Fruit fly (Drosophila melanogaster): ENCODE measurements around the gene CG9536.

The CG9536 gene

DNA sequence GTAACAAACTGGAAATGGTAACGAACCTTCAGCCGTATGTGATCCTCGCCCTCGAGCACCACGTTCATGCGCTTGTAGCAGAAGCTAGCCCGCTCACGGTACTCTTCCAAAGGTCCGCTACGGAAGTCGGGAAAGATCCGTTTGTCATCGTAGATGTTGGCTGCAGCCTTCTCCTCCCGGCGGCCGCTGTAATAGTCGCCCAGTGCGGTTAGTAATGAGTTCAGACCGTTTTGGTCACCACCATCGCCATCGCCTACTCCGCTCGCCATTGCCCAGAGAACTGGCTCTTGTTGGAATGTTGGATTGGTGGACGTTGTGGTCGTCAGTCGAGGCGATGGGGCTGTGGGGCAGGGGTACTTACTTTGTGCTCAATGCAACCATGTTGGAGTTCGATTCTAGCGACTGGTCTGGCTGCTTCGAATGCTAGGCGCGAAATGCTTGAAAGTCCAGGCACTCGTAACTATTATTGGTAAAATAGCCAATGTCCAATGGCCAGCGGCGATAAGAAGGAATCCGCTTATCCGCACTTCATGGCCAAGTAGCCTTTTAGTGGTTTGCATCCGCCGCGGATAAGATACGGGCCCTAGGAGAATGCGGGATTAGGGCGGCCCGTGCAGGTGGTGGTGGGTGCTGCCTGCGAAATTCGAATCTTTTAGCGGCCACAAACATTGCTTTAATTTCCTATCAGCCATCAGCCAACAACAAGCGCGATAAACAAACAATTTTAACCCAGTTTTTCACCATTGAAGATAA lies 29.0 kb downstream of the CG9536 start (continued):
- TF ChIP-seq Fer1 (GFP tag; optimal IDR thresholded peaks at IDR 0.05) (no peak), CkIIα-i1 (GFP tag; IDR thresholded peaks at IDR 0.05) (no peak), ftz-f1 (GFP tag; optimal IDR thresholded peaks at IDR 0.05) (peak; percentile 40), CTCF (GFP tag; optimal IDR thresholded peaks at IDR 0.05) (no peak), zfh1 (GFP tag; IDR thresholded peaks at IDR 0.05) (no peak), CG12744 (GFP tag; optimal IDR thresholded peaks at IDR 0.05) (no peak), sd (tag; optimal IDR thresholded peaks at IDR 0.05) (peak; percentile 68)

DNA sequence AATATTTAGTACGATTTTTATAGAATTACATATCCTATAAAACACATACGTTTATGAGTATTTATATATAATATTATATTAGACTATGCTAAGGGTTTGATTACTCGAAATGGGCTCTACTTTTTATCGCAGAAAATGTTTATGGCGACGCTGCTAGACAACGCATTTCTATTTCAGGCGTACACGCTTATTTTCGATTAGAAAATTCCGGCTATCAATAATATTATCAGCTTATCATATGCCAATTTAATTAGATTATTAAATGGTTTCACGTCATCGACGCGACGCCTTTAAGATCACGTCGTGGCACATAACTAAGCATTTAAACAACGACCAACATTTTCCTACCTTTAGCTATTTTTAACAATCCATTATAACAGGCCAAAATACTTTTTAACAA lies 50.4 kb downstream of the CG9536 start:
- TF ChIP-seq CG12155 (GFP tag; optimal IDR thresholded peaks at IDR 0.05), result no peak
- no peak for TF ChIP-seq klu (GFP tag; IDR thresholded peaks at IDR 0.05)
- TF ChIP-seq dati (GFP tag; IDR thresholded peaks at IDR 0.05), result no peak
- no peak for TF ChIP-seq Sry-δ (GFP tag; optimal IDR thresholded peaks at IDR 0.05)
- no peak for TF ChIP-seq CG10543 (GFP tag; optimal IDR thresholded peaks at IDR 0.05)
- TF ChIP-seq sd (tag; optimal IDR thresholded peaks at IDR 0.05), result peak; percentile 37
- peak; percentile 40 for TF ChIP-seq mirr (GFP tag; optimal IDR thresholded peaks at IDR 0.05)
- no peak for TF ChIP-seq gcm2 (GFP tag; optimal IDR thresholded peaks at IDR 0.05)
- TF ChIP-seq HmgZ (tag; optimal IDR thresholded peaks at IDR 0.05), result no peak
- no peak for TF ChIP-seq CG42726 (GFP tag; IDR thresholded peaks at IDR 0.05; ENCODE audit: partially characterized antibody)
- TF ChIP-seq exex (tag; optimal IDR thresholded peaks at IDR 0.05), result peak; percentile 95
- TF ChIP-seq hkb (optimal IDR thresholded peaks at IDR 0.05), result no peak
- no peak for TF ChIP-seq hkb (GFP tag; IDR thresholded peaks at IDR 0.05)
- no peak for TF ChIP-seq ftz-f1 (GFP tag; optimal IDR thresholded peaks at IDR 0.05)
- TF ChIP-seq chn (GFP tag; optimal IDR thresholded peaks at IDR 0.05), result no peak
- TF ChIP-seq CG34376 (GFP tag; optimal IDR thresholded peaks at IDR 0.05), result peak; percentile 40
